Worm (Caenorhabditis elegans): ENCODE measurements around the gene C07A9.12.

ce11 chrIII:9764718-9765117, 37.4 kb upstream of the C07A9.12 start:
- TF ChIP-seq nhr-11 (tag; optimal IDR thresholded peaks at IDR 0.05) (no peak), elt-3 (tag; optimal IDR thresholded peaks at IDR 0.05) (no peak), zag-1 (tag; optimal IDR thresholded peaks at IDR 0.05) (no peak)
